Fruit fly (Drosophila melanogaster) whole organism, embryonic: ENCODE results near the gene CG7945.
A peak's percentile ranks its signal among the peaks of the same experiment; 100 is the strongest.

Experiments used
- BEAF-32 ChIP-seq: fragments of 200-800 bp; sonication (Bioruptor generic); optimal IDR thresholded peaks from 3 replicates; lab custom pipeline; 2017; ENCODE audit warnings: missing biosample characterization, missing genetic modification characterization, mild to moderate bottlenecking, moderate library complexity, missing genetic modification reagents
- BtbVII ChIP-seq: fragments of 200-800 bp; sonication (Bioruptor generic); optimal IDR thresholded peaks from 3 replicates; lab custom pipeline; 2017; ENCODE audit warnings: missing biosample characterization, mild to moderate bottlenecking, missing genetic modification characterization
- CG12104 ChIP-seq: fragments of 200-800 bp; sonication (Bioruptor generic); optimal IDR thresholded peaks from 3 replicates; lab custom pipeline; 2016; ENCODE audit warnings: missing biosample characterization, missing genetic modification characterization
- CG12236 ChIP-seq: fragments of 200-800 bp; sonication (Bioruptor generic); optimal IDR thresholded peaks from 2 replicates; lab custom pipeline; 2016; ENCODE audit warnings: missing biosample characterization, missing genetic modification characterization
- CG12391 ChIP-seq: fragments of 200-800 bp; sonication (Bioruptor generic); optimal IDR thresholded peaks from 3 replicates; lab custom pipeline; 2018; ENCODE audit warnings: missing biosample characterization, mild to moderate bottlenecking, missing genetic modification characterization, moderate library complexity
- CG12659 ChIP-seq: fragments of 200-800 bp; sonication (Bioruptor generic); optimal IDR thresholded peaks from 3 replicates; lab custom pipeline; 2017; ENCODE audit warnings: mild to moderate bottlenecking, missing biosample characterization, missing genetic modification reagents, missing genetic modification characterization
- CG14441 ChIP-seq: fragments of 200-800 bp; sonication (Bioruptor generic); IDR thresholded peaks from 2 replicates; pipeline ENCODE4 v1.3.6; 2022; ENCODE audit warnings: missing biosample characterization, missing genetic modification characterization
- CG14860 ChIP-seq: fragments of 200-800 bp; sonication (Bioruptor generic); IDR thresholded peaks from 3 replicates; pipeline ENCODE4 v1.3.6; 2022; ENCODE audit warnings: missing biosample characterization, missing genetic modification characterization; ENCODE audit not compliant: partially characterized antibody
- CG15514 ChIP-seq: fragments of 200-800 bp; sonication (Bioruptor generic); optimal IDR thresholded peaks from 3 replicates; lab custom pipeline; 2017; ENCODE audit warnings: missing biosample characterization, missing genetic modification characterization, mild to moderate bottlenecking, moderate library complexity, missing genetic modification reagents
- CG1647 ChIP-seq: fragments of 200-800 bp; sonication (Bioruptor generic); optimal IDR thresholded peaks from 3 replicates; lab custom pipeline; 2016; ENCODE audit warnings: missing biosample characterization, missing genetic modification characterization
- CG18262 ChIP-seq: fragments of 200-800 bp; optimal IDR thresholded peaks from 3 replicates; lab custom pipeline; 2019; ENCODE audit warnings: missing biosample characterization, mild to moderate bottlenecking, missing genetic modification characterization, moderate library complexity
- CG18764 ChIP-seq: fragments of 200-800 bp; sonication (Bioruptor generic); optimal IDR thresholded peaks from 3 replicates; lab custom pipeline; 2016; ENCODE audit warnings: missing biosample characterization, missing genetic modification characterization
- CG2678 ChIP-seq: fragments of 200-800 bp; sonication (Bioruptor generic); optimal IDR thresholded peaks from 3 replicates; lab custom pipeline; 2019; ENCODE audit warnings: missing biosample characterization, mild to moderate bottlenecking, missing genetic modification characterization, moderate library complexity
- CG2875 ChIP-seq: fragments of 200-800 bp; sonication (Bioruptor generic); optimal IDR thresholded peaks from 2 replicates; lab custom pipeline; 2017; ENCODE audit warnings: missing biosample characterization, mild to moderate bottlenecking, missing genetic modification characterization, missing genetic modification reagents
- CG3163 ChIP-seq: fragments of 200-800 bp; sonication (Bioruptor generic); optimal IDR thresholded peaks from 3 replicates; lab custom pipeline; 2016; ENCODE audit warnings: missing biosample characterization, missing genetic modification characterization
- CG3847 ChIP-seq: fragments of 200-800 bp; sonication (Bioruptor generic); IDR thresholded peaks from 2 replicates; pipeline ENCODE4 v1.3.6; 2022; ENCODE audit warnings: missing biosample characterization, missing genetic modification characterization
- CG4404 ChIP-seq: fragments of 200-800 bp; sonication (Bioruptor generic); IDR thresholded peaks from 2 replicates; pipeline ENCODE4 v1.3.6; 2022; ENCODE audit warnings: missing biosample characterization, missing genetic modification characterization
- CG4424 ChIP-seq: fragments of 200-800 bp; sonication (Bioruptor generic); optimal IDR thresholded peaks from 3 replicates; lab custom pipeline; 2016; ENCODE audit warnings: missing biosample characterization, missing genetic modification characterization
- CG8388 ChIP-seq: fragments of 200-800 bp; sonication (Bioruptor generic); optimal IDR thresholded peaks from 2 replicates; lab custom pipeline; 2019; ENCODE audit warnings: missing biosample characterization, mild to moderate bottlenecking, missing genetic modification characterization, moderate library complexity
- CG8924 ChIP-seq: fragments of 200-800 bp; optimal IDR thresholded peaks from 3 replicates; lab custom pipeline; 2019; ENCODE audit warnings: missing biosample characterization, mild to moderate bottlenecking, missing genetic modification characterization, moderate library complexity
- CG9215 ChIP-seq: fragments of 200-800 bp; sonication (Bioruptor generic); IDR thresholded peaks from 2 replicates; pipeline ENCODE4 v1.3.6; 2022; ENCODE audit warnings: missing biosample characterization, missing genetic modification characterization
- CG9817 ChIP-seq: fragments of 200-800 bp; sonication (Bioruptor generic); optimal IDR thresholded peaks from 2 replicates; lab custom pipeline; 2018; ENCODE audit warnings: missing biosample characterization, mild to moderate bottlenecking, missing genetic modification characterization, moderate library complexity
- CHES-1-like ChIP-seq: fragments of 200-800 bp; sonication (Bioruptor generic); optimal IDR thresholded peaks from 2 replicates; lab custom pipeline; 2016; ENCODE audit warnings: missing biosample characterization, missing genetic modification characterization
- Camta ChIP-seq: fragments of 200-800 bp; sonication (Bioruptor generic); optimal IDR thresholded peaks from 2 replicates; lab custom pipeline; 2016; ENCODE audit warnings: missing biosample characterization, missing genetic modification characterization
- CrebB ChIP-seq: fragments of 200-800 bp; sonication (Bioruptor generic); optimal IDR thresholded peaks from 3 replicates; lab custom pipeline; 2018; ENCODE audit warnings: missing biosample characterization, mild to moderate bottlenecking, missing genetic modification characterization
- Dll ChIP-seq: fragments of 200-800 bp; sonication (Bioruptor generic); IDR thresholded peaks from 4 replicates; pipeline ENCODE4 v1.3.6; 2022; ENCODE audit warnings: missing biosample characterization, missing genetic modification characterization; ENCODE audit not compliant: partially characterized antibody
- Hey ChIP-seq: fragments of 200-800 bp; sonication (Bioruptor generic); optimal IDR thresholded peaks from 3 replicates; lab custom pipeline; 2018; ENCODE audit warnings: missing biosample characterization, mild to moderate bottlenecking, missing genetic modification characterization
- Lim3 ChIP-seq: fragments of 200-800 bp; sonication (Bioruptor generic); IDR thresholded peaks from 2 replicates; pipeline ENCODE4 v1.3.6; 2022; ENCODE audit warnings: missing biosample characterization, missing genetic modification characterization
- MESR4 ChIP-seq: fragments of 200-800 bp; sonication (Bioruptor generic); optimal IDR thresholded peaks from 2 replicates; lab custom pipeline; 2018; ENCODE audit warnings: missing biosample characterization, mild to moderate bottlenecking, missing genetic modification characterization, moderate library complexity
- Med ChIP-seq: fragments of 200-800 bp; sonication (Bioruptor generic); peaks from one replicate; lab custom pipeline; 2016; ENCODE audit warnings: missing biosample characterization, missing genetic modification characterization, mild to moderate bottlenecking, inconsistent platforms, moderate library complexity
- NfI ChIP-seq: fragments of 200-800 bp; sonication (Bioruptor generic); optimal IDR thresholded peaks from 3 replicates; lab custom pipeline; 2018; ENCODE audit warnings: missing biosample characterization, mild to moderate bottlenecking, missing genetic modification characterization, moderate library complexity
- Rfx ChIP-seq: fragments of 200-800 bp; sonication (Bioruptor generic); IDR thresholded peaks from 2 replicates; pipeline ENCODE4 v1.3.6; 2022; ENCODE audit warnings: missing biosample characterization, missing genetic modification characterization
- aop ChIP-seq: fragments of 200-800 bp; sonication (Bioruptor generic); IDR thresholded peaks from 2 replicates; pipeline ENCODE4 v1.3.6; 2022; ENCODE audit warnings: missing biosample characterization, missing genetic modification characterization
- ase ChIP-seq: fragments of 200-800 bp; sonication (Bioruptor generic); IDR thresholded peaks from 3 replicates; pipeline ENCODE4 v1.3.6; 2022; ENCODE audit warnings: missing biosample characterization, missing genetic modification characterization
- cg ChIP-seq: fragments of 200-800 bp; sonication (Bioruptor generic); optimal IDR thresholded peaks from 3 replicates; lab custom pipeline; 2019; ENCODE audit warnings: missing biosample characterization, mild to moderate bottlenecking, missing genetic modification characterization, moderate library complexity
- crp ChIP-seq, 2 experiments: fragments of 200-800 bp; sonication (Bioruptor generic); optimal IDR thresholded peaks; 2 replicates in 1 of 2; 3 replicates in 1 of 2; lab custom pipeline; 2017; ENCODE audit warnings: missing biosample characterization in 2 of 2, missing genetic modification characterization in 2 of 2, mild to moderate bottlenecking in 1 of 2, moderate library complexity in 1 of 2
- ftz-f1 ChIP-seq: fragments of 200-800 bp; sonication (Bioruptor generic); optimal IDR thresholded peaks from 2 replicates; lab custom pipeline; 2016; ENCODE audit warnings: missing biosample characterization, missing genetic modification characterization
- grau ChIP-seq: fragments of 200-800 bp; optimal IDR thresholded peaks from 3 replicates; lab custom pipeline; 2019; ENCODE audit warnings: missing biosample characterization, mild to moderate bottlenecking, missing genetic modification characterization, moderate library complexity
- ham ChIP-seq: fragments of 200-800 bp; sonication (Bioruptor generic); IDR thresholded peaks from 2 replicates; pipeline ENCODE4 v1.3.6; 2022; ENCODE audit warnings: missing biosample characterization, missing genetic modification characterization
- kni ChIP-seq: fragments of 200-800 bp; sonication (Bioruptor generic); optimal IDR thresholded peaks from 3 replicates; lab custom pipeline; 2017; ENCODE audit warnings: mild to moderate bottlenecking, missing biosample characterization, missing genetic modification reagents, missing genetic modification characterization
- mirr ChIP-seq: fragments of 200-800 bp; sonication (Bioruptor generic); optimal IDR thresholded peaks from 3 replicates; lab custom pipeline; 2018; ENCODE audit warnings: missing biosample characterization, mild to moderate bottlenecking, missing genetic modification characterization
- phol ChIP-seq: fragments of 200-800 bp; sonication (Bioruptor generic); optimal IDR thresholded peaks from 3 replicates; lab custom pipeline; 2018; ENCODE audit warnings: missing biosample characterization, mild to moderate bottlenecking, missing genetic modification characterization, moderate library complexity
- prd ChIP-seq, 3 experiments: fragments of >200 bp in 2 of 3; fragments of 200-800 bp in 1 of 3; sonication (Bioruptor generic) in 1 of 3; optimal IDR thresholded peaks in 2 of 3; IDR thresholded peaks in 1 of 3; 2 replicates in 2 of 3; 3 replicates in 1 of 3; pipeline versions ENCODE4 v1.3.6 to Lab custom; 2017 to 2022; ENCODE audit warnings: missing biosample characterization in 1 of 3, missing genetic modification characterization in 1 of 3
- psq ChIP-seq: fragments of 200-800 bp; sonication (Bioruptor generic); optimal IDR thresholded peaks from 2 replicates; lab custom pipeline; 2017; ENCODE audit warnings: missing biosample characterization, missing genetic modification characterization
- sd ChIP-seq: fragments of 200-800 bp; sonication (Bioruptor generic); optimal IDR thresholded peaks from 3 replicates; lab custom pipeline; 2018; ENCODE audit warnings: missing biosample characterization, mild to moderate bottlenecking, missing genetic modification characterization, moderate library complexity
- slou ChIP-seq: fragments of 200-800 bp; sonication (Bioruptor generic); optimal IDR thresholded peaks from 3 replicates; lab custom pipeline; 2016; ENCODE audit warnings: missing biosample characterization, missing genetic modification characterization
- tin ChIP-seq: fragments of 200-800 bp; sonication (Bioruptor generic); optimal IDR thresholded peaks from 3 replicates; lab custom pipeline; 2016; ENCODE audit warnings: missing biosample characterization, missing genetic modification characterization
- vfl ChIP-seq: fragments of 200-800 bp; sonication (Bioruptor generic); optimal IDR thresholded peaks from 2 replicates; lab custom pipeline; 2016; ENCODE audit warnings: missing biosample characterization, missing genetic modification characterization

The CG7945 gene

DNA sequence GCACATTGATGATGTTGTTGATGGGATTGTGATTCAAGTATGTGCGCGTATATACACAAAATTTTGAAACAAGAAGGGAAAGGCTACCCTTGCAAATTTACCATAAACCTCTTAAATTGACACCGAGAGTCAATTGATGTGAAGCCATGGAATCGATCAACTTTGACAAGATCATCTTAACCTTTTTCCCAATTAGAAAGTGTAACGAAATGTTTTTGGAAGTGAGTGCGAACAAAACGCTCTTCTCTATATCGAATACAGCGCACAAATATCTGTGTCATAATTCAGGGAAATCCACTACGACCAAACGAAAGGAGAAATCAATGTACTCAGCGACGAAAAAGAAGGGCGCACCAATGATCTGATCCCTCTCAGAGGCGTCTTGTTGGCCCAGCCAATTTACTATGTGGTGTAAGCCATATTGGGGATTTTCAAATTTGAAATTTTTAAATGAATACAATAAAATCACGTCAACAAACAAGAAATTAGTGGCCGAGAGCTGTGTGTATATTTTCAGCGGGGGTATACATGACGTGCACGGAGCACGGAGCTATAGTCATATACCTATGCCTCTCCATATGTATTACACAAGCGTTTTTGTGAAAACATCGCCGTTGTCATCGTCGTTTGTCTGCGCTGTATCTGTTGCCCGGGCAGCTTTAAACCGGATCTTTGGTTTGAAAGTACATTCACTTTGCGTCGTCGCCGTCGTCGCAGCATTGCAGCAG lies 9.6 kb upstream of the CG7945 start (continued):
- no peak for TF ChIP-seq cg (GFP tag; lab: Kevin White, UChicago)
- TF ChIP-seq CG9215 (GFP tag; lab: Robert Waterston, UW), result peak; percentile 11; the same call in 1 of the 2 replicates
- no peak for TF ChIP-seq CG4404
- no peak for TF ChIP-seq slou (GFP tag; lab: Kevin White, UChicago)
- TF ChIP-seq CG12659 (GFP tag; lab: Kevin White, UChicago), result peak; percentile 31
- no peak for TF ChIP-seq CG18764 (GFP tag; lab: Kevin White, UChicago)
- no peak for TF ChIP-seq sd (tag; lab: Kevin White, UChicago)
- TF ChIP-seq grau (tag; lab: Kevin White, UChicago), result peak; percentile 36
- no peak for TF ChIP-seq ftz-f1 (GFP tag; lab: Kevin White, UChicago)
- TF ChIP-seq Lim3 (GFP tag; lab: Robert Waterston, UW), result no peak
- no peak for TF ChIP-seq MESR4 (GFP tag; lab: Kevin White, UChicago)
- peak; percentile 44 for TF ChIP-seq CG2678
- TF ChIP-seq CG12236 (GFP tag; lab: Kevin White, UChicago), result peak; percentile 35
- peak; percentile 49; the same call in 1 of the 2 replicates for TF ChIP-seq CG14441
- TF ChIP-seq mirr, result no peak
- TF ChIP-seq Dll (GFP tag; lab: Robert Waterston, UW), result no peak
- TF ChIP-seq crp (GFP tag; optimal IDR thresholded peaks at IDR 0.05; lab: Kevin White, UChicago), result no peak
- no peak for TF ChIP-seq BtbVII (GFP tag; lab: Kevin White, UChicago)
- peak; percentile 32 for TF ChIP-seq CG2875 (GFP tag; lab: Kevin White, UChicago)
- no peak for TF ChIP-seq CG14860 (GFP tag; lab: Robert Waterston, UW)
- TF ChIP-seq ase (GFP tag; lab: Robert Waterston, UW), result no peak
- TF ChIP-seq CG3163 (GFP tag; lab: Kevin White, UChicago), result peak; percentile 16
- no peak for TF ChIP-seq Hey (tag; lab: Kevin White, UChicago)
- TF ChIP-seq CG8924, result peak; percentile 43
- TF ChIP-seq tin, result no peak
- TF ChIP-seq CG4424 (GFP tag; lab: Kevin White, UChicago), result peak; percentile 15
- TF ChIP-seq CG3847 (GFP tag; lab: Robert Waterston, UW), result no peak
- TF ChIP-seq CG12391 (tag; lab: Kevin White, UChicago), result peak; percentile 32
- no peak for TF ChIP-seq Camta
- TF ChIP-seq aop, result no peak
- no peak for TF ChIP-seq CG12104 (GFP tag; lab: Kevin White, UChicago)
- TF ChIP-seq CG9817 (tag; lab: Kevin White, UChicago), result peak; percentile 28
- no peak for TF ChIP-seq psq
- peak; percentile 36 for TF ChIP-seq NfI
- TF ChIP-seq kni, result no peak
- no peak for TF ChIP-seq ham (GFP tag; lab: Robert Waterston, UW)
- TF ChIP-seq CHES-1-like (GFP tag; lab: Kevin White, UChicago), result no peak
- peak; percentile 10 for TF ChIP-seq phol (tag; lab: Kevin White, UChicago)
- TF ChIP-seq vfl, result no peak
- TF ChIP-seq CG15514, result no peak
- peak; percentile 20 for TF ChIP-seq CG8388 (GFP tag; lab: Kevin White, UChicago)
- TF ChIP-seq CrebB (tag; lab: Kevin White, UChicago), result no peak
- TF ChIP-seq Med (GFP tag; lab: Kevin White, UChicago), result peak; percentile 86
- TF ChIP-seq Rfx (GFP tag; lab: Robert Waterston, UW), result peak; percentile 43
- no peak for TF ChIP-seq prd (optimal IDR thresholded peaks at IDR 0.05; lab: Kevin White, UChicago)
- 0 out of 3 replicates have a peak, but pooled peaks have one; percentile 17 for TF ChIP-seq prd (GFP tag; IDR thresholded peaks at IDR 0.05; lab: Robert Waterston, UW)
- peak; percentile 30 for TF ChIP-seq CG18262
- TF ChIP-seq CG1647 (GFP tag; lab: Kevin White, UChicago), result peak; percentile 22
- no peak for TF ChIP-seq BEAF-32 (GFP tag; lab: Kevin White, UChicago)
